Fruit fly (Drosophila melanogaster): ENCODE measurements around the gene att-ORFB.

Gene att-ORFB

dm6 chr3R:20551487-20552079 lies 2.6 kb downstream of the att-ORFB start:
- TF ChIP-seq Eip78C (GFP tag) (peak; percentile 26), CG4318 (GFP tag; optimal IDR thresholded peaks at IDR 0.05) (no peak), CG16779 (tag; optimal IDR thresholded peaks at IDR 0.05) (no peak), Blimp-1 (GFP tag; optimal IDR thresholded peaks at IDR 0.05) (no peak), vri (GFP tag; optimal IDR thresholded peaks at IDR 0.05) (no peak), eg (GFP tag; IDR thresholded peaks at IDR 0.05) (peak; percentile 48; the same call in 2 of the 3 replicates), fkh (GFP tag; optimal IDR thresholded peaks at IDR 0.05) (peak; percentile 89)

- TF ChIP-seq ss (GFP tag; optimal IDR thresholded peaks at IDR 0.05) (peak; percentile 38 to 64), svp (GFP tag) (peak; percentile 73), CG6276 (GFP tag; optimal IDR thresholded peaks at IDR 0.05) (peak; percentile 59), esn (GFP tag; optimal IDR thresholded peaks at IDR 0.05) (peak; percentile 35), CG11762 (GFP tag; optimal IDR thresholded peaks at IDR 0.05; ENCODE audit: insufficient read depth) (peak; percentile 24), fkh (GFP tag; optimal IDR thresholded peaks at IDR 0.05) (peak; percentile 99), OdsH (GFP tag; optimal IDR thresholded peaks at IDR 0.05) (peak; percentile 10), CG9139 (GFP tag; optimal IDR thresholded peaks at IDR 0.05) (peak; percentile 67), CG7368 (GFP tag; optimal IDR thresholded peaks at IDR 0.05) (peak; percentile 21), Hr39 (GFP tag; optimal IDR thresholded peaks at IDR 0.05) (no peak), CG11294 (GFP tag; IDR thresholded peaks at IDR 0.05) (no peak; the same call in 1 of the 2 replicates), achi (GFP tag; optimal IDR thresholded peaks at IDR 0.05) (peak; percentile 16), Sox14 (GFP tag; optimal IDR thresholded peaks at IDR 0.05) (peak; percentile 16), Eip78C (GFP tag) (peak; percentile 78), CG10669 (GFP tag; optimal IDR thresholded peaks at IDR 0.05) (no peak), fd59A (GFP tag; optimal IDR thresholded peaks at IDR 0.05) (no peak), eg (GFP tag; IDR thresholded peaks at IDR 0.05) (peak; percentile 68), CG16779 (tag; optimal IDR thresholded peaks at IDR 0.05) (peak; percentile 62), CG3919 (GFP tag; optimal IDR thresholded peaks at IDR 0.05) (peak; percentile 13), CG8119 (GFP tag; IDR thresholded peaks at IDR 0.05) (peak; percentile 51; the same call in 2 of the 3 replicates), Smox (GFP tag; optimal IDR thresholded peaks at IDR 0.05) (no peak), acj6 (GFP tag; optimal IDR thresholded peaks at IDR 0.05) (no peak), CG15336 (GFP tag; IDR thresholded peaks at IDR 0.05) (peak; percentile 52; the same call in 1 of the 2 replicates), vri (GFP tag; optimal IDR thresholded peaks at IDR 0.05) (peak; percentile 79), net (GFP tag; optimal IDR thresholded peaks at IDR 0.05) (peak; percentile 43), Sox15 (GFP tag; optimal IDR thresholded peaks at IDR 0.05) (no peak), topi (GFP tag; optimal IDR thresholded peaks at IDR 0.05) (peak; percentile 39), CG6808 (GFP tag; optimal IDR thresholded peaks at IDR 0.05) (peak; percentile 43), CG6854 (GFP tag; optimal IDR thresholded peaks at IDR 0.05) (peak; percentile 38), spab (GFP tag; optimal IDR thresholded peaks at IDR 0.05) (peak; percentile 25), CG10631 (GFP tag; optimal IDR thresholded peaks at IDR 0.05) (no peak), dsx (GFP tag; optimal IDR thresholded peaks at IDR 0.05; ENCODE audit: poor library complexity, severe bottlenecking) (peak; percentile 51), Ets96B (tag; optimal IDR thresholded peaks at IDR 0.05) (peak; percentile 28), Lpt (GFP tag; optimal IDR thresholded peaks at IDR 0.05) (peak; percentile 44), Sox102F (GFP tag; optimal IDR thresholded peaks at IDR 0.05) (peak; percentile 48), Met (GFP tag; optimal IDR thresholded peaks at IDR 0.05) (peak; percentile 6), CG6163 (GFP tag; IDR thresholded peaks at IDR 0.05) (peak; percentile 45; the same call in 2 of the 3 replicates)
Measured at dm6 chr3R:20550632-20551486, 3.3 kb downstream of the att-ORFB start.

Measured in whole organism, prepupa.